4 worm cellular contexts compared by ENCODE assay signal in genomic region chrIV:2639666-2640273, ce11.
TF ChIP-seq lines count a peak whose summit lies in the region.

No protein-coding gene starts in this region.

TF ChIP-seq in whole organism, L2 larva, 48 proteins besides CTCF, POLR2A, EP300 and RAD21 (continues in another document):
- TF ChIP-seq nhr-11 (tag; optimal IDR thresholded peaks at IDR 0.05; lab: Kevin White, UChicago), result no peak
- no peak for TF ChIP-seq ZK546.5 (tag; optimal IDR thresholded peaks at IDR 0.05; lab: Kevin White, UChicago)
- no peak for TF ChIP-seq nhr-77 (tag; optimal IDR thresholded peaks at IDR 0.05; lab: Kevin White, UChicago)
- no peak for TF ChIP-seq ama-1 (optimal IDR thresholded peaks at IDR 0.05; lab: Kevin White, UChicago)
- no peak for TF ChIP-seq peb-1 (tag; optimal IDR thresholded peaks at IDR 0.05; lab: Kevin White, UChicago)
- no peak for TF ChIP-seq fos-1 (tag; optimal IDR thresholded peaks at IDR 0.05; lab: Kevin White, UChicago)
- no peak for TF ChIP-seq ztf-4 (tag; optimal IDR thresholded peaks at IDR 0.05; lab: Kevin White, UChicago)
- TF ChIP-seq mdl-1 (tag; optimal IDR thresholded peaks at IDR 0.05; lab: Kevin White, UChicago), result no peak
- TF ChIP-seq sem-4 (tag; optimal IDR thresholded peaks at IDR 0.05; lab: Kevin White, UChicago), result no peak
- TF ChIP-seq nhr-21 (tag; optimal IDR thresholded peaks at IDR 0.05; lab: Kevin White, UChicago), result no peak
- peak; percentile 17 for TF ChIP-seq crh-2 (tag; optimal IDR thresholded peaks at IDR 0.05; lab: Kevin White, UChicago)
- no peak for TF ChIP-seq nhr-6 (tag; optimal IDR thresholded peaks at IDR 0.05; lab: Kevin White, UChicago)
- TF ChIP-seq aly-2 (tag; optimal IDR thresholded peaks at IDR 0.05; lab: Kevin White, UChicago), result no peak
- TF ChIP-seq gmeb-1 (tag; optimal IDR thresholded peaks at IDR 0.05; lab: Kevin White, UChicago), result peak; percentile 46
- TF ChIP-seq skn-1 (tag; optimal IDR thresholded peaks at IDR 0.05; lab: Kevin White, UChicago), result no peak
- peak; percentile 1 for TF ChIP-seq lin-13 (GFP tag; optimal IDR thresholded peaks at IDR 0.05; lab: Kevin White, UChicago)
- TF ChIP-seq lin-39 (tag; optimal IDR thresholded peaks at IDR 0.05; lab: Kevin White, UChicago), result no peak
- TF ChIP-seq nhr-237 (tag; optimal IDR thresholded peaks at IDR 0.05; lab: Kevin White, UChicago), result no peak
- no peak for TF ChIP-seq nhr-25 (tag; optimal IDR thresholded peaks at IDR 0.05; lab: Kevin White, UChicago)
- TF ChIP-seq blmp-1 (tag; optimal IDR thresholded peaks at IDR 0.05; lab: Kevin White, UChicago; ENCODE audit: insufficient read depth), result no peak
- no peak for TF ChIP-seq unc-39 (tag; optimal IDR thresholded peaks at IDR 0.05; lab: Kevin White, UChicago)
- no peak for TF ChIP-seq ztf-11 (tag; optimal IDR thresholded peaks at IDR 0.05; lab: Kevin White, UChicago)
- no peak for TF ChIP-seq mab-5 (tag; optimal IDR thresholded peaks at IDR 0.05; lab: Kevin White, UChicago)
- TF ChIP-seq sma-3 (GFP tag; optimal IDR thresholded peaks at IDR 0.05; lab: Kevin White, UChicago), result peak; percentile 23
- no peak for TF ChIP-seq R02D3.7 (tag; optimal IDR thresholded peaks at IDR 0.05; lab: Kevin White, UChicago)

TF ChIP-seq in whole organism, L4 larva, 104 proteins besides CTCF, POLR2A, EP300 and RAD21 (continues in another document):
- TF ChIP-seq daf-19 (GFP tag; conservative IDR thresholded peaks at IDR 0.05; lab: Robert Waterston, UW), result no peak
- peak; percentile 66 for TF ChIP-seq mes-2 (tag; optimal IDR thresholded peaks at IDR 0.05; lab: Kevin White, UChicago; ENCODE audit: poor library complexity, severe bottlenecking)
- peak; percentile 85 for TF ChIP-seq D1046.2 (GFP tag; IDR thresholded peaks at IDR 0.05; lab: Robert Waterston, UW)
- TF ChIP-seq lin-1 (GFP tag; IDR thresholded peaks at IDR 0.05; lab: Robert Waterston, UW), result no peak
- TF ChIP-seq ama-1 (optimal IDR thresholded peaks at IDR 0.05; lab: Kevin White, UChicago), result no peak
- TF ChIP-seq ceh-44 (GFP tag; IDR thresholded peaks at IDR 0.05; lab: Robert Waterston, UW), result peak; percentile 85
- TF ChIP-seq fkh-10 (GFP tag; optimal IDR thresholded peaks at IDR 0.05; lab: Kevin White, UChicago), result no peak
- peak; percentile 84 for TF ChIP-seq ctbp-1 (GFP tag; IDR thresholded peaks at IDR 0.05; lab: Robert Waterston, UW)
- TF ChIP-seq aha-1 (tag; lab: Kevin White, UChicago), result peak; percentile 18
- TF ChIP-seq dpl-1 (GFP tag; optimal IDR thresholded peaks at IDR 0.05; lab: Kevin White, UChicago), result peak; percentile 47
- TF ChIP-seq aly-2 (tag; optimal IDR thresholded peaks at IDR 0.05; lab: Kevin White, UChicago), result no peak
- TF ChIP-seq mep-1 (tag; optimal IDR thresholded peaks at IDR 0.05; lab: Kevin White, UChicago), result peak; percentile 31
- peak; percentile 51 for TF ChIP-seq snpc-1.2 (GFP tag; IDR thresholded peaks at IDR 0.05; lab: Robert Waterston, UW)
- TF ChIP-seq nhr-42 (GFP tag; IDR thresholded peaks at IDR 0.05; lab: Robert Waterston, UW), result peak; percentile 57; the same call in 1 of the 2 replicates
- no peak for TF ChIP-seq F10B5.3 (tag; optimal IDR thresholded peaks at IDR 0.05; lab: Kevin White, UChicago)
- no peak for TF ChIP-seq lin-39 (tag; optimal IDR thresholded peaks at IDR 0.05; lab: Kevin White, UChicago)
- TF ChIP-seq lin-15B (tag; optimal IDR thresholded peaks at IDR 0.05; lab: Kevin White, UChicago), result no peak
- peak; percentile 40; the same call in 1 of the 2 replicates for TF ChIP-seq mdt-29 (GFP tag; IDR thresholded peaks at IDR 0.05; lab: Robert Waterston, UW)
- TF ChIP-seq ceh-20 (GFP tag; IDR thresholded peaks at IDR 0.05; lab: Robert Waterston, UW), result peak; percentile 66
- peak; percentile 91 for TF ChIP-seq Y105C5A.15 (GFP tag; IDR thresholded peaks at IDR 0.05; lab: Robert Waterston, UW)
- TF ChIP-seq nhr-25 (tag; optimal IDR thresholded peaks at IDR 0.05; lab: Kevin White, UChicago; ENCODE audit: borderline replicate concordance, insufficient read depth), result no peak
- TF ChIP-seq php-3 (GFP tag; IDR thresholded peaks at IDR 0.05; lab: Robert Waterston, UW), result peak; percentile 78
- TF ChIP-seq dmd-9 (GFP tag; IDR thresholded peaks at IDR 0.05; lab: Robert Waterston, UW), result peak; percentile 59; the same call in 1 of the 2 replicates

TF ChIP-seq in whole organism, late embryonic, 69 proteins besides CTCF, POLR2A, EP300 and RAD21 (continues in another document):
- no peak for TF ChIP-seq pag-3 (tag; optimal IDR thresholded peaks at IDR 0.05; lab: Kevin White, UChicago; ENCODE audit: borderline replicate concordance)
- TF ChIP-seq ceh-30 (tag; optimal IDR thresholded peaks at IDR 0.05; lab: Kevin White, UChicago), result no peak
- no peak for TF ChIP-seq ceh-19 (GFP tag; optimal IDR thresholded peaks at IDR 0.05; lab: Kevin White, UChicago)
- no peak for TF ChIP-seq fkh-10 (GFP tag; optimal IDR thresholded peaks at IDR 0.05; lab: Kevin White, UChicago)
- TF ChIP-seq ceh-34 (tag; optimal IDR thresholded peaks at IDR 0.05; lab: Kevin White, UChicago), result peak; percentile 14
- no peak for TF ChIP-seq pat-9 (tag; optimal IDR thresholded peaks at IDR 0.05; lab: Kevin White, UChicago)
- TF ChIP-seq unc-86 (tag; optimal IDR thresholded peaks at IDR 0.05; lab: Kevin White, UChicago), result peak; percentile 43
- TF ChIP-seq mec-3 (tag; optimal IDR thresholded peaks at IDR 0.05; lab: Kevin White, UChicago; ENCODE audit: borderline replicate concordance), result no peak
- no peak for TF ChIP-seq nfya-1 (tag; optimal IDR thresholded peaks at IDR 0.05; lab: Kevin White, UChicago)
- no peak for TF ChIP-seq ets-4 (tag; optimal IDR thresholded peaks at IDR 0.05; lab: Kevin White, UChicago)
- TF ChIP-seq Y22D7AL.16 (tag; optimal IDR thresholded peaks at IDR 0.05; lab: Kevin White, UChicago), result peak; percentile 59
- peak; percentile 50 for TF ChIP-seq T23F11.4 (GFP tag; optimal IDR thresholded peaks at IDR 0.05; lab: Kevin White, UChicago)
- peak; percentile 65 for TF ChIP-seq ceh-9 (tag; optimal IDR thresholded peaks at IDR 0.05; lab: Kevin White, UChicago)
- TF ChIP-seq fkh-6 (tag; optimal IDR thresholded peaks at IDR 0.05; lab: Kevin White, UChicago), result no peak
- TF ChIP-seq ceh-14 (tag; optimal IDR thresholded peaks at IDR 0.05; lab: Kevin White, UChicago), result peak; percentile 13
- no peak for TF ChIP-seq elt-4 (tag; optimal IDR thresholded peaks at IDR 0.05; lab: Kevin White, UChicago)
- peak; percentile 16 for TF ChIP-seq nhr-232 (tag; optimal IDR thresholded peaks at IDR 0.05; lab: Kevin White, UChicago)
- peak; percentile 63 for TF ChIP-seq K02D7.2 (tag; optimal IDR thresholded peaks at IDR 0.05; lab: Kevin White, UChicago)
- no peak for TF ChIP-seq ceh-2 (tag; optimal IDR thresholded peaks at IDR 0.05; lab: Kevin White, UChicago)
- TF ChIP-seq ceh-6 (GFP tag; optimal IDR thresholded peaks at IDR 0.05; lab: Kevin White, UChicago), result peak; percentile 40
- TF ChIP-seq sdc-2 (tag; optimal IDR thresholded peaks at IDR 0.05; lab: Kevin White, UChicago), result no peak
- TF ChIP-seq hlh-6 (tag; optimal IDR thresholded peaks at IDR 0.05; lab: Kevin White, UChicago), result no peak
- peak; percentile 54 for TF ChIP-seq lin-11 (tag; optimal IDR thresholded peaks at IDR 0.05; lab: Kevin White, UChicago)
- 0 out of 2 replicates have a peak, but pooled peaks have one; percentile 57 for TF ChIP-seq unc-3 (GFP tag; conservative IDR thresholded peaks at IDR 0.05; lab: Robert Waterston, UW)
- no peak for TF ChIP-seq unc-3 (tag; optimal IDR thresholded peaks at IDR 0.05; lab: Kevin White, UChicago)
- TF ChIP-seq zip-5 (tag; optimal IDR thresholded peaks at IDR 0.05; lab: Kevin White, UChicago), result no peak

TF ChIP-seq in whole organism, mixed stage, embryonic, 35 proteins besides CTCF, POLR2A, EP300 and RAD21 (continues in another document):
- TF ChIP-seq mab-5 (tag; optimal IDR thresholded peaks at IDR 0.05; lab: Kevin White, UChicago) (no peak), bed-3 (GFP tag; optimal IDR thresholded peaks at IDR 0.05; lab: Kevin White, UChicago) (peak; percentile 50), mls-2 (tag; optimal IDR thresholded peaks at IDR 0.05; lab: Kevin White, UChicago) (peak; percentile 59), flh-1 (GFP tag; optimal IDR thresholded peaks at IDR 0.05; lab: Kevin White, UChicago) (peak; percentile 13), snpc-4 (tag; optimal IDR thresholded peaks at IDR 0.05; lab: Kevin White, UChicago) (no peak), elt-1 (tag; optimal IDR thresholded peaks at IDR 0.05; lab: Kevin White, UChicago; ENCODE audit: borderline replicate concordance, insufficient read depth) (no peak), hlh-1 (tag; optimal IDR thresholded peaks at IDR 0.05; lab: Kevin White, UChicago) (no peak), drap-1 (GFP tag; optimal IDR thresholded peaks at IDR 0.05; lab: Kevin White, UChicago) (peak; percentile 25), zip-8 (tag; optimal IDR thresholded peaks at IDR 0.05; lab: Kevin White, UChicago) (peak; percentile 90), sem-2 (GFP tag; optimal IDR thresholded peaks at IDR 0.05; lab: Kevin White, UChicago) (peak; percentile 58), nhr-76 (tag; optimal IDR thresholded peaks at IDR 0.05; lab: Kevin White, UChicago) (no peak), unc-62 (GFP tag; optimal IDR thresholded peaks at IDR 0.05; lab: Kevin White, UChicago) (no peak), unc-39 (tag; optimal IDR thresholded peaks at IDR 0.05; lab: Kevin White, UChicago) (no peak), nhr-2 (tag; optimal IDR thresholded peaks at IDR 0.05; lab: Kevin White, UChicago) (peak; percentile 90), ztf-11 (tag; optimal IDR thresholded peaks at IDR 0.05; lab: Kevin White, UChicago) (no peak), blmp-1 (tag; optimal IDR thresholded peaks at IDR 0.05; lab: Kevin White, UChicago) (no peak), ces-1 (GFP tag; optimal IDR thresholded peaks at IDR 0.05; lab: Kevin White, UChicago) (no peak), tbx-8 (GFP tag; optimal IDR thresholded peaks at IDR 0.05; lab: Kevin White, UChicago) (peak; percentile 7), lin-13 (tag; optimal IDR thresholded peaks at IDR 0.05; lab: Kevin White, UChicago) (no peak), pha-4 (tag; optimal IDR thresholded peaks at IDR 0.05; lab: Kevin White, UChicago) (no peak), nhr-237 (tag; optimal IDR thresholded peaks at IDR 0.05; lab: Kevin White, UChicago) (no peak), lsy-2 (tag; optimal IDR thresholded peaks at IDR 0.05; lab: Kevin White, UChicago) (no peak), M03D4.4 (tag; optimal IDR thresholded peaks at IDR 0.05; lab: Kevin White, UChicago) (peak; percentile 52), ceh-43 (GFP tag; optimal IDR thresholded peaks at IDR 0.05; lab: Kevin White, UChicago) (no peak), unc-120 (tag; optimal IDR thresholded peaks at IDR 0.05; lab: Kevin White, UChicago; ENCODE audit: poor library complexity, severe bottlenecking) (peak; percentile 49), nhr-12 (tag; optimal IDR thresholded peaks at IDR 0.05; lab: Kevin White, UChicago) (no peak), ham-2 (GFP tag; optimal IDR thresholded peaks at IDR 0.05; lab: Kevin White, UChicago) (peak; percentile 35), elt-3 (tag; optimal IDR thresholded peaks at IDR 0.05; lab: Kevin White, UChicago) (no peak), cnd-1 (tag; optimal IDR thresholded peaks at IDR 0.05; lab: Kevin White, UChicago) (peak; percentile 11), lin-32 (GFP tag; optimal IDR thresholded peaks at IDR 0.05; lab: Kevin White, UChicago) (peak; percentile 19)
